Fruit fly (Drosophila melanogaster): ENCODE measurements around the gene Lgr3.

Lgr3 gene

DNA sequence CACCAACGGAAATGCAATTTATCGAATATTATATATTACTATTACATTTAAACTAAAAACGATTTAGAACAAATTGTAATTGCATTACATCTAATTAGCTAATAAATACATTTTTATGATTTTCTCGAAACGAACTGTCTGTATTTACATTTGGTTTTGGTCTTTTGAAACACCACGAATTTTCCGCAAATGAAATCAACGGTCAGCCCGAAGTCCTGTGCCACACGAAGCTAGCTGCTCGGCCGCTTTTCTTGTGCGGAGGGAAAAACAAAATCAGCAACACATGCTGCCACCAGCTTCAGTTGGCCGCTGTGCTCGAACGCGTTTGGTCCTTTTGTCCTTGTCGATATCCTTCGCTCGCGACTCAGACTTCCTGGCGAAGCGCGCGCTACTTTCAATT, at the start of gene Lgr3:
Gene Lgr3, plus strand, starts transcription at position 301 of the 400 bp plus-strand sequence.
- TF ChIP-seq CG8478 (optimal IDR thresholded peaks at IDR 0.05), result no peak
- no peak for TF ChIP-seq CTCF (optimal IDR thresholded peaks at IDR 0.05)

dm6 chr3R:25618114-25618513, 47.5 kb upstream of the Lgr3 start, which contains the start of gene CG5071:
TSS of gene CG5071 (plus strand) at chr3R:25618414.
- no peak for TF ChIP-seq CG8478 (optimal IDR thresholded peaks at IDR 0.05)
- TF ChIP-seq CTCF (optimal IDR thresholded peaks at IDR 0.05), result no peak

DNA sequence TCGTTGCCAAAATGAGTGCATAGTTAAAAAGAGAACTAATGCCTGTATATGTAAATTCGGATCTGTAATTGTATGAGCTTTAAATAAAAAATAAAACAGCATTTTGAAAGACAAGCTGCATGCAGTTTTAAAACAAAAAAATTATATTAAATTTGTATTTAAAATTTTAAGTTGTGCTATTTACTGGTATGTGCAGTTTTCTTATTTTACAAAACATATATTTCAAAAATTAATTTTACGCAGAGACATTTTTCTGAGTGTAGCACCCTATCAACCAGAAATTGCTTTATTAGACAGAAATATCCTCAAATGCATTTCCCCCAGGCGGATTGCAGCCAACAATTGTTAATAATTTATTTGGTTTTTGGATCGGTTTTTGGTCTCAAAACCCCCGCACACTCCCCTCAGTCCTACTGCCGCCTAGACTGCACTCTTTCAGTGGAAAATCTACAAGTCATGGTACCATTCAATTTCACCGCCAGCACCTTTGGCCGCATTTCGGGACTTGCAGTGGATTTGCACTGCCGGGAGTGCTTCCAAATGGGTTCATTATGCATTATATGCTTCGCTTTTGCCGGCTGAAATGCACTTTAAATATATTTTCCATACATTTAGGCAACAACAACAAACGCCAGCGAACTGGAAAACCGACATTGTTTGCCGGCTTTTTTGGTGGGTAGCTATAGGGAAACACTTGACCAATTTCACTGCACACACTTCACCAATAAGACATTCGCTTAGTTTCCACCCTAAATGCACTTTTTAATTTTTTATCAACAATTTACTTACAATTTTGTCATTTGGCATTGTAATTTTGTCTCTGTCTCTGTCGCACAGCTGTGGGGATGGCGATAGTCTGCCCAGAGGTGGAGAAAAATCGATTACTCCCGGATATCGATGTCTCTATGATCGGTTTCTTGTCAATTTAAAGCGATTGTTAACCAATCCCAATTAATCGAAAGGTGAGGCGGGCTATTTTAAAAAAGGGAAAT, 41.5 kb upstream of the Lgr3 start, which contains the start of gene Npl4:
Gene Npl4, minus strand, starts transcription at position 863 of the 992 bp plus-strand sequence.
- no peak for TF ChIP-seq CTCF (optimal IDR thresholded peaks at IDR 0.05)
- no peak for TF ChIP-seq CG8478 (optimal IDR thresholded peaks at IDR 0.05)

DNA sequence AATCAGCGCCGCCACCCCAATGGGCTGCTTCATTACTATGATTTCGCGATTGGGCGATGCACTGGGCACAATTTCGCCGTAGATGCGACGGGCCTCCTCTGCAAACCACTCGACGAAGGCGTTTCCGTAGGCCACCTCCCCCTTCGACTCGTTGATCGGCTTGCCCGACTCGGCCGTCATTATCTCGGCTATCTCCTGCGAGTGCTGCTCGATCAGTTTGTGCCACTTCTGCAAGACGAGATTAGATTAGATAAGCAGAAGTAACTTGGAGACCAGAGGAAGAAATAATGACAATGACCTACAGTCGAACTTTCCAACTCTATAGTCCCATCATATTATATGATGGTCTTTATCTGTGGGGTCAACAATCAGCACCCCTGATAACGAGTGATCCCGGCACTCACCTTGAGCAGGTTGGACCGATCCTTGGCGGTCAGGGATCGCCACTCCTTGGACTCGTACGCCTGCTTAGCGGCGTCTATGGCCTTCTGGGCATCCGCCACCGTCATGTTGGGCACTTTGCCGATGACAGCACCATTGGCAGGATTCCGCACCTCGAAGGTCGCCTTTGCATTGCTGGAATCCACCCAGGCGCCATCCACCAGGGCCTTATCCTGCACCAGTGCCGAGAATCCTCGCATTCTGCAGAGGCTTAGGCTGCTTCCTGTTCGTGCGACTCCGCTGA, 39.5 kb upstream of the Lgr3 start:
- TF ChIP-seq CTCF (optimal IDR thresholded peaks at IDR 0.05) (no peak), CG8478 (optimal IDR thresholded peaks at IDR 0.05) (no peak)

DNA sequence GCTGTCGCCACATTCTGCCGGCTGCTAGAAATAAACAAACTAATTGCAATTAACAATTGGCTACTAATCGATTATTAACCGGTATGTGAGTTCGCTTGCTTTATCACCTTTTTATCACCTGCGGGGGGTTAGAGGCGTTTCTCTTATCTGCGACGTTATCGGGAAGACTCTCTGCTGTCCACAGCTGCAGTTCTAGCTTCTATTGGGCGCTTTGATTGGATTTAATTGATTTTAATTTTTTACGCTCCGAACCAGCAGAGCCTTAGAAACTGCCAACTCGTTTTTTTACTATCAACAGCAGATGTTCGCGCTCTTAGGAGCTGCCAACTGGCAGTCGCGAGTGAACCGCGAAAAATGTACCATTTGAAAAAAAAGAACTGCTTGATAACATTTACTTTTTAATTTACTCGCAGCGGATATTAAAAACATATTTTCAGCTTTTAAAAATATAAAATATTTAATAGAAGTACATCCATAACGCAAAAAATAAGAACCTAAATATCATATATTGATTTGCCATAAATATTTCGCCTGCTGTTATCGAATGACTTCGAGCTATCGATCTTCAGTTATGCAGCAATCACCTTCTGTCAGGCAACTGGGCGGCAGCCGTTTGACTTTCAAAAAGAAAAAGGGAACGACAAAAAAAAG, 38.9 kb upstream of the Lgr3 start, which contains the start of gene Ssadh:
Gene Ssadh, minus strand, starts transcription at position 300 of the 651 bp plus-strand sequence.
- TF ChIP-seq CG8478 (optimal IDR thresholded peaks at IDR 0.05), result no peak
- no peak for TF ChIP-seq CTCF (optimal IDR thresholded peaks at IDR 0.05)

- TF ChIP-seq CG8478 (optimal IDR thresholded peaks at IDR 0.05) (no peak), CTCF (optimal IDR thresholded peaks at IDR 0.05) (no peak)
Measured at dm6 chr3R:25628657-25629056, 37.0 kb upstream of the Lgr3 start.

DNA sequence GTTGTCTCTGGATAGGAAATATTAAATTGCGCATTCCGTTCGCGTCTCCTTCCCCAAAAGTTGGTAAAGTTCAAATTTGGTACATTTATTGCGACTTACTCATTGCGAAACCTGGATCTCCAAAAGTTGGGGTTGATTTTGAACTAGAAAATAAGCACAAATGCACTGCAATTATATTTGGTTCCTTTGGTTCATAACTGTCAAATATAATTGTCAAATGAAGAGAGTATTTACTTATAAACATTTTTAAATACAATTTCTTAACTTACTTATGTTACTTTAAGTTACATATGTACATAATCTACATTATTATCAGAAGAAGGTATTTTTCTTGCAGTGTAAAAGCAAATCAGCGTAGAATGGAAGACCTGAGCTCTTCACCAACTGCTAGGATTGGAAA, 35.1 kb upstream of the Lgr3 start:
- TF ChIP-seq CTCF (optimal IDR thresholded peaks at IDR 0.05), result no peak
- TF ChIP-seq CG8478 (optimal IDR thresholded peaks at IDR 0.05), result no peak

- no peak for TF ChIP-seq CG8478 (optimal IDR thresholded peaks at IDR 0.05)
- no peak for TF ChIP-seq CTCF (optimal IDR thresholded peaks at IDR 0.05)
Measured at dm6 chr3R:25631079-25631478, 34.5 kb upstream of the Lgr3 start.

dm6 chr3R:25633865-25634460, 31.6 kb upstream of the Lgr3 start:
- TF ChIP-seq CTCF (optimal IDR thresholded peaks at IDR 0.05) (no peak), CG8478 (optimal IDR thresholded peaks at IDR 0.05) (no peak)

DNA sequence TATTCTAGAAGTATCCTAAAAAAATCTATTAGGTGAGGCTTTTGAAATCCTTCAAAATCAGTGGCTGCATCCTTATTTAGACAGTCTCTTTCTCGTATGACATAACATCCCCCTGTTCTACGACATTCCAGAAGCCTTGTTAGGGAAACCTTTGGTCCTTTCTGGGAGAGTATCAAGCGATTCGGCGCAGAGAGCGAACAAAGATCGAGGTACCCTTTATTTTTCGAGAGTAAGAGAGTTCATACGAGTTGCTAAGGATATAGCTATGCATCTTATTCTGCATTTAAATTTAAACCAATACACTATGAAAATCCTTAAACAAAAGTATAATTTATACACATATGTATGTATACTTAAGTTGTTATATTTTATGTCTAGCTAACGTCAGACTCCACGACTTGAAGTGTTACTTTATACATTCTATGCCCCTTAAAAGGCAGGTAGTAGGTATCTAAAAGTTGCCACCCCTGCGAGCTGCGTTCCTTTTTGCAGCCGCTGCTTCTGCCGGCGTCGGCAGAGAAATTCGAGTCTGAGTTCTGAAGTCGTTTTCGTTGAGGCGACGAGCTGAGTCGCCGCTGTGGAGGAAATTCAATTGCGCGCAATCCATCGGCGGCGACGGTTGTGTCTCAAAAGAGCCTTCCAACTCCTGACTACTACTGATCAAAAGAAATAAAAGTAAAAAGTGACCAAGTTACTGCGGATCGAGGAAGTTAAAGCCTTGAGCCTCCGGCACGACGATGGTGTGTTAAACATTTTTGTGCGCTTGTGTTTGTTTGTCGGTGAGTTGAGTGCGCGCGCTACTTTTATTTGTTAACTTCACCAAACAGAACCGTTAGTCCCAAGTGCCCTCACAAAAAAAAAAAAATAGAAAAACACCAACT, 28.1 kb upstream of the Lgr3 start, which contains the start of gene jigr1:
Gene jigr1, plus strand, starts transcription at position 550 of the 881 bp plus-strand sequence.
- TF ChIP-seq CG8478 (optimal IDR thresholded peaks at IDR 0.05) (no peak), CTCF (optimal IDR thresholded peaks at IDR 0.05) (no peak)

DNA sequence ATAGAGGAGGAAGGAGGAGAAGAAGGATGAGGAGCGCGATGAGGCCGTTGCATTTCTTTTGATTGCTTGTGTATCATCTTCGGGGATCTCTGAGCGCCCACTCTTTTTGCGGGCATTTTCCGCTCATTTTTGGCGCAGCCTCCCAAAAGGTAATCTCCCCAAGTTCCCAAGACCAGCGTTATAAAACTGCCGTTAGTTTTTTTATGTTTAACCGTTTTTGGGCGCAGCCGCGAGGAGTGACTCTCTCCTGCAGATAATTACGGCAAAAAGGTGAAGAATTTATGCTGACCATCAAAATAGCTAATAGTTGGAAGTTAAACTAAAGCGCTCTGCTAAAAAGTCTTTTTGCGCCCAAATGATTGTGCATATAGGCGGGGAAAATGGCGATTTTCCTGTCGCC, 27.2 kb upstream of the Lgr3 start:
- TF ChIP-seq CG8478 (optimal IDR thresholded peaks at IDR 0.05) (no peak), CTCF (optimal IDR thresholded peaks at IDR 0.05) (no peak)

dm6 chr3R:25638961-25639360, 26.6 kb upstream of the Lgr3 start:
- TF ChIP-seq CG8478 (optimal IDR thresholded peaks at IDR 0.05), result no peak
- no peak for TF ChIP-seq CTCF (optimal IDR thresholded peaks at IDR 0.05)

DNA sequence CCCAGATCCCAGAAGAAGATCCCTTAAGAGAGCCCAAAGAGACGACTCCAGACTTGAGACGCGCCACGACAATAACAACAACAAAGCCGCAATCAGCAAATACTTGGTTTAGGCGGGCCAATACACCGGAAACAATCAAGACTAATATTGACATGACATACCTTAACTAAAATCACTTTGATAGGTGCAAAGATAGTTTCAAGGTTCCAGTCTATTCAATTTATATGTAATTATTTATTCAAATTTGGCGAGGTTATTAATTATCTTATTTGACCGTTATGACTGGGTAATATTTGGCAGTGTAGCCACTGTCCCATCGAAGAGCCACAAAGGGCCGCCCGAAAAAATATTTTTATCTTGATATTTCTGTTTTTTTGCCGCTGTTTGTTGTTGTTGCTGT, 25.1 kb upstream of the Lgr3 start:
- TF ChIP-seq CTCF (optimal IDR thresholded peaks at IDR 0.05) (no peak), CG8478 (optimal IDR thresholded peaks at IDR 0.05) (no peak)

DNA sequence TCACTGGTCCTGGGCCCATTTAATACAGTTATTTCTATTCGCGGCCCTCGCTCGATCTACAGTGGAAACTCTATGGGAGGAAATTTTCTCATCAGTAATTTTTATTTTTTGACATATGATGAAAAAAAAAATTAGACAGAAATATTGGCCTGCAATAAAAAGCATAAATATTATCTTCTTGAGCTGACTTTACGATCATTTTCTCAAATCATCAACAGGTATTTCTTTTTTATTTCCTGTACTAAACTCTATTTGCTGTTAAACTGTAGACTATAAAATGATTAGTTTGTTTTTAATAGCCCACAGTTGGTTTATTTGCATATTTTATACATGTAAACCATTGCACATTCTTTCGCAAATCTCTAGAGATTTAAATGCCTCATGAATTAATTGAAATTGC, 21.4 kb upstream of the Lgr3 start:
- TF ChIP-seq CG8478 (optimal IDR thresholded peaks at IDR 0.05) (no peak), CTCF (optimal IDR thresholded peaks at IDR 0.05) (no peak)
